Worm (Caenorhabditis elegans) whole organism, L1 larva: ENCODE data around the gene rnr-1.

ENCODE experiments used
- F16B12.6 ChIP-seq: fragments of 150-350 bp; optimal IDR thresholded peaks from 2 replicates; lab custom pipeline; 2014; ENCODE audit warnings: missing biosample characterization, missing genetic modification characterization
- Y116A8C.19 ChIP-seq: sonication (generic microtip); optimal IDR thresholded peaks from 2 replicates; lab custom pipeline; 2016; ENCODE audit warnings: missing compliant biosample characterization, missing genetic modification characterization, borderline replicate concordance
- aha-1 ChIP-seq: fragments of 150-350 bp; optimal IDR thresholded peaks from 2 replicates; lab custom pipeline; 2014; ENCODE audit warnings: missing biosample characterization, missing genetic modification characterization
- ama-1 ChIP-seq: fragments of 150-350 bp; optimal IDR thresholded peaks from 2 replicates; lab custom pipeline; 2014
- blmp-1 ChIP-seq: fragments of 150-350 bp; optimal IDR thresholded peaks from 2 replicates; lab custom pipeline; 2014; ENCODE audit warnings: missing biosample characterization, missing genetic modification characterization
- ceh-63 ChIP-seq: fragments of 200-800 bp; sonication (Bioruptor generic); optimal IDR thresholded peaks from 2 replicates; lab custom pipeline; 2018; ENCODE audit warnings: mild to moderate bottlenecking, missing genetic modification characterization, missing compliant biosample characterization
- ceh-8 ChIP-seq: fragments of 200-800 bp; sonication (Bioruptor generic); optimal IDR thresholded peaks from 2 replicates; lab custom pipeline; 2018; ENCODE audit warnings: mild to moderate bottlenecking, missing genetic modification characterization, moderate library complexity, missing compliant biosample characterization
- ces-1 ChIP-seq: fragments of 150-350 bp; optimal IDR thresholded peaks from 2 replicates; lab custom pipeline; 2014; ENCODE audit warnings: missing biosample characterization, missing genetic modification reagents, missing genetic modification characterization
- dpl-1 ChIP-seq, 3 experiments: fragments of 150-350 bp in 2 of 3; sonication (generic microtip) in 1 of 3; optimal IDR thresholded peaks; 2 replicates each; lab custom pipeline; 2014 to 2017; ENCODE audit warnings: missing biosample characterization in 3 of 3, missing genetic modification characterization in 3 of 3, missing genetic modification reagents in 3 of 3
- dsc-1 ChIP-seq: sonication (generic microtip); optimal IDR thresholded peaks from 2 replicates; lab custom pipeline; 2016; ENCODE audit warnings: mild to moderate bottlenecking, missing genetic modification characterization, missing compliant biosample characterization
- efl-1 ChIP-seq, 4 experiments: fragments of 150-350 bp; optimal IDR thresholded peaks in 3 of 4; peaks in 1 of 4; 1 replicate in 1 of 4; 2 replicates in 3 of 4; lab custom pipeline; 2014; ENCODE audit warnings: missing biosample characterization in 2 of 4, missing genetic modification characterization in 2 of 4, missing genetic modification reagents in 2 of 4
- egl-27 ChIP-seq, 2 experiments: fragments of 150-350 bp in 1 of 2; sonication (generic microtip); optimal IDR thresholded peaks; 3 replicates each; lab custom pipeline; 2017 to 2018; ENCODE audit warnings: missing biosample characterization in 2 of 2, missing genetic modification characterization in 2 of 2, missing genetic modification reagents in 2 of 2
- elt-2 ChIP-seq: sonication (generic microtip); optimal IDR thresholded peaks from 2 replicates; lab custom pipeline; 2016; ENCODE audit warnings: missing genetic modification characterization, mild to moderate bottlenecking, inconsistent platforms, missing compliant biosample characterization, missing genetic modification reagents
- elt-3 ChIP-seq, 6 experiments: fragments of 150-350 bp in 1 of 6; sonication (generic microtip); optimal IDR thresholded peaks; 2 replicates each; lab custom pipeline; 2017 to 2018; ENCODE audit warnings: missing biosample characterization in 6 of 6, missing genetic modification characterization in 6 of 6, inconsistent platforms in 1 of 6
- fkh-10 ChIP-seq: sonication (generic microtip); optimal IDR thresholded peaks from 2 replicates; lab custom pipeline; 2017; ENCODE audit warnings: missing biosample characterization, missing genetic modification reagents, missing genetic modification characterization
- fkh-4 ChIP-seq: sonication (generic microtip); optimal IDR thresholded peaks from 2 replicates; lab custom pipeline; 2016; ENCODE audit warnings: missing compliant biosample characterization, missing genetic modification characterization, borderline replicate concordance
- fos-1 ChIP-seq: fragments of 150-350 bp; optimal IDR thresholded peaks from 2 replicates; lab custom pipeline; 2014; ENCODE audit warnings: missing biosample characterization, missing genetic modification characterization
- hpl-2 ChIP-seq: fragments of 150-350 bp; optimal IDR thresholded peaks from 2 replicates; lab custom pipeline; 2014; ENCODE audit warnings: missing biosample characterization, missing genetic modification reagents, missing genetic modification characterization
- lin-14 ChIP-seq: fragments of 200-800 bp; sonication (Bioruptor generic); optimal IDR thresholded peaks from 2 replicates; lab custom pipeline; 2018; ENCODE audit warnings: mild to moderate bottlenecking, missing genetic modification characterization, moderate library complexity, missing compliant biosample characterization
- lin-35 ChIP-seq, 2 experiments: fragments of 150-350 bp; optimal IDR thresholded peaks; 2 replicates each; lab custom pipeline; 2014; ENCODE audit warnings: missing biosample characterization in 2 of 2, missing genetic modification characterization in 2 of 2, missing genetic modification reagents in 2 of 2
- mep-1 ChIP-seq: fragments of 150-350 bp; optimal IDR thresholded peaks from 2 replicates; lab custom pipeline; 2014; ENCODE audit warnings: missing biosample characterization, missing genetic modification characterization
- nhr-11 ChIP-seq: fragments of 150-350 bp; optimal IDR thresholded peaks from 2 replicates; lab custom pipeline; 2014; ENCODE audit warnings: missing biosample characterization, missing genetic modification characterization
- nhr-12 ChIP-seq: sonication (generic microtip); optimal IDR thresholded peaks from 2 replicates; lab custom pipeline; 2017; ENCODE audit warnings: missing biosample characterization, missing genetic modification characterization
- nhr-19 ChIP-seq: fragments of 200-800 bp; sonication (Bioruptor generic); conservative IDR thresholded peaks from 2 replicates; pipeline ENCODE4 v1.3.6; 2022; ENCODE audit warnings: missing genetic modification characterization, missing compliant biosample characterization
- nhr-237 ChIP-seq: fragments of 150-350 bp; optimal IDR thresholded peaks from 2 replicates; lab custom pipeline; 2014; ENCODE audit warnings: missing biosample characterization, missing genetic modification characterization
- nhr-28 ChIP-seq: fragments of 150-350 bp; optimal IDR thresholded peaks from 2 replicates; lab custom pipeline; 2014; ENCODE audit warnings: missing biosample characterization, missing genetic modification characterization
- nhr-84 ChIP-seq: sonication (generic microtip); optimal IDR thresholded peaks from 2 replicates; lab custom pipeline; 2017; ENCODE audit warnings: missing biosample characterization, missing genetic modification characterization
- pag-3 ChIP-seq: sonication (generic microtip); optimal IDR thresholded peaks from 2 replicates; lab custom pipeline; 2017; ENCODE audit warnings: missing genetic modification characterization, mild to moderate bottlenecking, missing compliant biosample characterization, antibody characterized with exemption, borderline replicate concordance; ENCODE audit not compliant: insufficient read depth
- pqm-1 ChIP-seq: sonication (generic microtip); optimal IDR thresholded peaks from 3 replicates; lab custom pipeline; 2017; ENCODE audit warnings: missing biosample characterization, missing genetic modification characterization
- skn-1 ChIP-seq: fragments of 150-350 bp; optimal IDR thresholded peaks from 2 replicates; lab custom pipeline; 2014; ENCODE audit warnings: missing biosample characterization, missing genetic modification characterization
- snpc-4 ChIP-seq: fragments of 150-350 bp; optimal IDR thresholded peaks from 2 replicates; lab custom pipeline; 2014; ENCODE audit warnings: missing biosample characterization, missing genetic modification characterization
- swsn-7 ChIP-seq: sonication (generic microtip); optimal IDR thresholded peaks from 2 replicates; lab custom pipeline; 2016; ENCODE audit warnings: missing genetic modification characterization, missing compliant biosample characterization
- unc-130 ChIP-seq: fragments of 150-350 bp; optimal IDR thresholded peaks from 2 replicates; lab custom pipeline; 2017; ENCODE audit warnings: missing biosample characterization, missing genetic modification characterization, inconsistent platforms
- xbp-1 ChIP-seq: sonication (generic microtip); optimal IDR thresholded peaks from 2 replicates; lab custom pipeline; 2016; ENCODE audit warnings: missing genetic modification characterization, missing compliant biosample characterization
- ztf-11 ChIP-seq, 2 experiments: sonication (generic microtip); optimal IDR thresholded peaks; 2 replicates each; lab custom pipeline; 2016 to 2017; ENCODE audit warnings: missing genetic modification characterization in 2 of 2, missing biosample characterization in 1 of 2, missing compliant biosample characterization in 1 of 2
- ztf-4 ChIP-seq: fragments of 150-350 bp; optimal IDR thresholded peaks from 2 replicates; lab custom pipeline; 2014; ENCODE audit warnings: missing biosample characterization, missing genetic modification characterization

rnr-1 gene

DNA sequence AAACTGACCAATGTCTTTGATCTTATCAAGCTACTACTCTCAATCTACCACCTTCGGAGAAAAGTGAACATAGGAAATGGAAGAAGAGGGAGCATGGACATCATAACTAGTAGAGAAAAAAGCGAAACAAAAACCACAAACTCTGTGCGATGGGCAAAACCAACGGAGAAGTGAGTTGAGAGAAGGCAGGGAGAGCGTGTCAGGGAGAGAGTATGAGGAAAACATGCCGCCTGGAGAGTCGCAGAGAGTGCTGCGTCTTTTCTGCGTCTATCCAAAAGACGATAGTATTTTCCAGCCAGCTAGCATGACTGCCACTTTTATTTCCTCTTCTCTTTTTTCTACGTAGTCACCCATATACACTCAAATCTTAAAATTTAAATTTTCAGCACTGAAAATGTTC is 11.4 kb upstream of the rnr-1 start, which contains the start of gene saeg-2 (continued):
- TF ChIP-seq dpl-1 (GFP tag; optimal IDR thresholded peaks at IDR 0.05; lab: Kevin White, UChicago) (peak in 1 of 3 experiments; percentile 26), nhr-237 (tag; lab: Kevin White, UChicago) (no peak), nhr-28 (tag; lab: Kevin White, UChicago) (no peak), blmp-1 (tag; lab: Kevin White, UChicago) (peak; percentile 47), ceh-63 (no peak), snpc-4 (tag; lab: Kevin White, UChicago) (no peak), Y116A8C.19 (tag; lab: Kevin White, UChicago) (no peak), dsc-1 (tag; lab: Kevin White, UChicago) (no peak), pqm-1 (tag; lab: Kevin White, UChicago) (no peak), xbp-1 (tag; lab: Kevin White, UChicago) (peak; percentile 3), fos-1 (no peak), nhr-19 (no peak), nhr-84 (tag; lab: Kevin White, UChicago) (no peak), ztf-11 (tag; optimal IDR thresholded peaks at IDR 0.05; lab: Kevin White, UChicago) (no peak), nhr-11 (tag; lab: Kevin White, UChicago) (no peak), egl-27 (tag; optimal IDR thresholded peaks at IDR 0.05; lab: Kevin White, UChicago) (no peak)

DNA sequence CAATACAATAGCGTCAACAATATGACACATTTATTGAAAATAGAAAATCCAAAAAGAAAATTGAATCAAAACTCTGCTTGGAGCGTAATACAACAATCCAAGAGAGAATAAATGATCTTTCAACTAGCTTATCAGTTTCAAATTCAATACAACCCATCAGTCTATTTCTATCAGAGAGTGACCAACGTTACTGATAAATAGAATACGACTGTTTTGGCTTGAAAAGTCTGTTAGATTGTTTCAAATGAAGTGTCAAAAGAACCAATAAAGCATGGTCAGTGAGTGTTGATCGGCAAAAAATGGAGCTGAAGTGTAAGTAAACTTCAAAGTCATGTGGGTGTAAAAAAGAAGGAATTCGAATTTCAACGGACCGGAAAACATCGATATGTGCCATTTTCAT is 9.0 kb upstream of the rnr-1 start:
- TF ChIP-seq pag-3 = no peak
- TF ChIP-seq fkh-10 = no peak
- TF ChIP-seq swsn-7 = no peak
- no peak for TF ChIP-seq nhr-12
- no peak for TF ChIP-seq dsc-1 (tag; lab: Kevin White, UChicago)
- TF ChIP-seq ces-1 (GFP tag; lab: Kevin White, UChicago) = no peak
- TF ChIP-seq ceh-8 (GFP tag; lab: Kevin White, UChicago) = no peak
- TF ChIP-seq Y116A8C.19 (tag; lab: Kevin White, UChicago) = no peak
- TF ChIP-seq fkh-4 = no peak
- peak; percentile 44 for TF ChIP-seq elt-2
- TF ChIP-seq aha-1 (tag; lab: Kevin White, UChicago) = no peak
- TF ChIP-seq efl-1 (optimal IDR thresholded peaks at IDR 0.05; lab: Kevin White, UChicago) = no peak
- TF ChIP-seq efl-1 (GFP tag; optimal IDR thresholded peaks at IDR 0.05 in 1 of 2; lab: Kevin White, UChicago) = peak in 1 of 2 experiments; percentile 72
- no peak for TF ChIP-seq ztf-4 (tag; lab: Kevin White, UChicago)
- no peak for TF ChIP-seq elt-3 (tag; optimal IDR thresholded peaks at IDR 0.05; lab: Kevin White, UChicago)
- no peak for TF ChIP-seq hpl-2 (GFP tag; lab: Kevin White, UChicago)
- TF ChIP-seq, all 84 proteins: peak for 2

DNA sequence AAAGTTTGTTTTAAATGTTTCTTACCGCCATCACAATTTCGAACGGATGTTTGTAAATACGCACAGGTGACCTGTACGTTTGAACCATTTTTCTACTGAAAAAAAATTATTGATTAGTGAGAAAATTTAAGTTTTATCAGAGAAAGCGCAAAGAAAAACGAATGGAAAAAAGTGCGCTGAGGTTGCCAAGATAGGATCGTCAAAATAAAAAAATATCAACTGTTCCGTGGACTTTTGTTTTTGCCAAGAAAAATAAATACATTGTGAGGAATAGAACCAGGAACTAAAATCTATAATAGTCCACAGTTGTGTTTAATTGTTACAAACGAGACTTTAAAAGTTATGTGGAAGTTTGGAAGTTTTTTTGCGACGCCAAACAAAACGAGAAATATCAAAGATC is 7.6 kb upstream of the rnr-1 start, which contains the start of gene T23G5.2:
Gene T23G5.2, minus strand, starts transcription at position 101 of the 400 bp plus-strand sequence.
- TF ChIP-seq mep-1 (no peak), F16B12.6 (tag; lab: Kevin White, UChicago) (no peak), unc-130 (tag; lab: Kevin White, UChicago) (no peak), ztf-4 (tag; lab: Kevin White, UChicago) (no peak), lin-35 (GFP tag; optimal IDR thresholded peaks at IDR 0.05; lab: Kevin White, UChicago) (no peak), lin-14 (GFP tag; lab: Kevin White, UChicago) (no peak)

DNA sequence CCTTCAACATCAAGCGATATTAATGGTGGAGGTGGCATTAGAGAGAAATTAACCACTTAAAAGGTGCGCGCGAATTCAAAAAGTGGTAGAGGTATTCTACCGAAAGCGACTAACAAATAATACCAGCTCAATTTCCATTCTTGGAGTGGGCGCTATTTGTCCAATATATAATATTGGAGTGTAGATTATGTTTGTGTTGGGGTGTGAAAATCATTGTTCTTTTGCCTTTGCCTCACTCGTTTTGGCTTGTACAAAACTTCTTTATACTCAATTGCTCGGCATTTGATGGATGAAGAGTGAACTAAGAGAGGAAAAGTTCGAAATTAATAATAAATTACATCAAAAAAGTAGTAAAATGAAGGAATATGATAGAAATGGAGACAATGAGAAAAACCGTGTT is 2.6 kb upstream of the rnr-1 start, which contains the start of gene T23G5.3:
Gene T23G5.3, minus strand, starts transcription at position 101 of the 400 bp plus-strand sequence.
- TF ChIP-seq ama-1 (no peak), blmp-1 (tag; lab: Kevin White, UChicago) (no peak), skn-1 (tag; lab: Kevin White, UChicago) (no peak), efl-1 (optimal IDR thresholded peaks at IDR 0.05; lab: Kevin White, UChicago) (no peak), efl-1 (GFP tag; optimal IDR thresholded peaks at IDR 0.05 in 1 of 2; lab: Kevin White, UChicago) (peak in 1 of 2 experiments; percentile 73), nhr-84 (tag; lab: Kevin White, UChicago) (no peak)
